Fruit fly (Drosophila melanogaster): ENCODE results near the gene Ugt35B1.

- TF ChIP-seq Tbp (GFP tag; optimal IDR thresholded peaks at IDR 0.05) (peak; percentile 55), CG8944 (GFP tag; optimal IDR thresholded peaks at IDR 0.05) (peak; percentile 80), bbx (GFP tag; IDR thresholded peaks at IDR 0.05; ENCODE audit: partially characterized antibody) (peak; percentile 70), CG31224 (GFP tag; IDR thresholded peaks at IDR 0.05) (peak; percentile 77), Fer3 (tag; optimal IDR thresholded peaks at IDR 0.05) (peak; percentile 91), sd (tag; optimal IDR thresholded peaks at IDR 0.05) (peak; percentile 57), CG8478 (optimal IDR thresholded peaks at IDR 0.05) (no peak), CG12391 (tag; optimal IDR thresholded peaks at IDR 0.05) (peak; percentile 92), run (tag; optimal IDR thresholded peaks at IDR 0.05) (peak; percentile 84), Deaf1 (tag; optimal IDR thresholded peaks at IDR 0.05) (peak; percentile 58), trem (tag; optimal IDR thresholded peaks at IDR 0.05) (peak; percentile 95), Nf-YB (GFP tag; optimal IDR thresholded peaks at IDR 0.05) (peak; percentile 77)
Measured at dm6 chr3R:11216156-11216630, 46.1 kb upstream of the Ugt35B1 start, which contains the start of the genes RpS25 and CG4820.
